Fruit fly (Drosophila melanogaster) whole organism, prepupa: ENCODE data around the gene CG11601.

Experiments
- CG11294 ChIP-seq: fragments of 200-800 bp; sonication (Bioruptor generic); IDR thresholded peaks from 2 replicates; pipeline ENCODE4 v1.3.6; 2022; ENCODE audit warnings: missing biosample characterization, missing genetic modification characterization
- CG16779 ChIP-seq: fragments of 200-800 bp; sonication (Bioruptor generic); optimal IDR thresholded peaks from 3 replicates; lab custom pipeline; 2017; ENCODE audit warnings: missing biosample characterization, mild to moderate bottlenecking, missing genetic modification characterization
- CG34406 ChIP-seq: fragments of 200-800 bp; sonication (Bioruptor generic); optimal IDR thresholded peaks from 3 replicates; lab custom pipeline; 2016; ENCODE audit warnings: missing biosample characterization, missing genetic modification characterization
- CG3919 ChIP-seq: fragments of 200-800 bp; sonication (Bioruptor generic); optimal IDR thresholded peaks from 3 replicates; lab custom pipeline; 2016; ENCODE audit warnings: missing biosample characterization, missing genetic modification characterization
- CG6163 ChIP-seq: fragments of 200-800 bp; sonication (Bioruptor generic); IDR thresholded peaks from 3 replicates; pipeline ENCODE4 v1.3.6; 2022; ENCODE audit warnings: missing biosample characterization, missing genetic modification characterization
- Eip75B ChIP-seq: fragments of 200-800 bp; sonication (Bioruptor generic); optimal IDR thresholded peaks from 3 replicates; lab custom pipeline; 2016; ENCODE audit warnings: missing biosample characterization, missing genetic modification characterization
- Ets96B ChIP-seq: fragments of 200-800 bp; optimal IDR thresholded peaks from 2 replicates; lab custom pipeline; 2019; ENCODE audit warnings: missing biosample characterization, mild to moderate bottlenecking, missing genetic modification characterization, moderate library complexity
- Gug ChIP-seq: fragments of 200-800 bp; sonication (Bioruptor generic); IDR thresholded peaks from 2 replicates; pipeline ENCODE4 v1.3.6; 2022; ENCODE audit warnings: missing biosample characterization, missing genetic modification characterization
- Hr39 ChIP-seq: fragments of 200-800 bp; sonication (Bioruptor generic); optimal IDR thresholded peaks from 2 replicates; lab custom pipeline; 2016; ENCODE audit warnings: missing biosample characterization, missing genetic modification characterization
- Lpt ChIP-seq: fragments of 200-800 bp; sonication (Bioruptor generic); optimal IDR thresholded peaks from 3 replicates; lab custom pipeline; 2016; ENCODE audit warnings: missing biosample characterization, missing genetic modification characterization
- esn ChIP-seq: fragments of 200-800 bp; sonication (Bioruptor generic); optimal IDR thresholded peaks from 2 replicates; lab custom pipeline; 2016; ENCODE audit warnings: missing biosample characterization, mild to moderate bottlenecking, missing genetic modification characterization, moderate library complexity
- fd85E ChIP-seq: fragments of 200-800 bp; sonication (Bioruptor generic); optimal IDR thresholded peaks from 3 replicates; lab custom pipeline; 2016; ENCODE audit warnings: missing biosample characterization, missing genetic modification characterization
- lz ChIP-seq: fragments of 200-800 bp; sonication (Bioruptor generic); optimal IDR thresholded peaks from 3 replicates; lab custom pipeline; 2016; ENCODE audit warnings: missing biosample characterization, missing genetic modification characterization
- vri ChIP-seq: fragments of 200-800 bp; sonication (Bioruptor generic); optimal IDR thresholded peaks from 3 replicates; lab custom pipeline; 2016; ENCODE audit warnings: missing biosample characterization, mild to moderate bottlenecking, missing genetic modification characterization

dm6 chr2L:283071-283482, at the start of gene CG11601:
- TF ChIP-seq CG11294 (GFP tag; lab: Robert Waterston, UW) (no peak), Hr39 (GFP tag; lab: Kevin White, UChicago) (no peak), esn (GFP tag; lab: Kevin White, UChicago) (peak; percentile 61), vri (no peak), fd85E (GFP tag; lab: Kevin White, UChicago) (no peak), Ets96B (tag; lab: Kevin White, UChicago) (peak; percentile 3), CG34406 (GFP tag; lab: Kevin White, UChicago) (no peak), Gug (no peak), Lpt (GFP tag; lab: Kevin White, UChicago) (no peak), CG16779 (tag; lab: Kevin White, UChicago) (no peak), lz (GFP tag; lab: Kevin White, UChicago) (peak; percentile 48), CG3919 (no peak), Eip75B (GFP tag; lab: Kevin White, UChicago) (no peak), CG6163 (GFP tag; lab: Robert Waterston, UW) (peak; percentile 45; the same call in 2 of the 3 replicates)
